Fruit fly (Drosophila melanogaster) whole organism, embryonic: ENCODE measurements around the gene CG43897.

ENCODE experiments used
- Ada2b ChIP-seq: fragments of 200-800 bp; sonication (Bioruptor generic); IDR thresholded peaks from 2 replicates; pipeline ENCODE4 v1.3.6; 2022; ENCODE audit warnings: missing biosample characterization, missing genetic modification characterization
- Asciz ChIP-seq: fragments of 200-800 bp; sonication (Bioruptor generic); optimal IDR thresholded peaks from 2 replicates; lab custom pipeline; 2017; ENCODE audit warnings: missing biosample characterization, mild to moderate bottlenecking, missing genetic modification characterization, missing genetic modification reagents
- Atf6 ChIP-seq: fragments of 200-800 bp; sonication (Bioruptor generic); IDR thresholded peaks from 2 replicates; pipeline ENCODE4 v1.3.6; 2022; ENCODE audit warnings: missing biosample characterization, missing genetic modification characterization
- BEAF-32 ChIP-seq: fragments of 200-800 bp; sonication (Bioruptor generic); optimal IDR thresholded peaks from 3 replicates; lab custom pipeline; 2017; ENCODE audit warnings: missing biosample characterization, missing genetic modification characterization, mild to moderate bottlenecking, moderate library complexity, missing genetic modification reagents
- C15 ChIP-seq: fragments of 200-800 bp; sonication (Bioruptor generic); IDR thresholded peaks from 3 replicates; pipeline ENCODE4 v1.3.6; 2022; ENCODE audit warnings: missing biosample characterization, missing genetic modification characterization
- CG1024 ChIP-seq: fragments of 200-800 bp; sonication (Bioruptor generic); IDR thresholded peaks from 2 replicates; pipeline ENCODE4 v1.3.6; 2022; ENCODE audit warnings: missing biosample characterization, missing genetic modification characterization
- CG10267 ChIP-seq: fragments of 200-800 bp; sonication (Bioruptor generic); optimal IDR thresholded peaks from 2 replicates; lab custom pipeline; 2018; ENCODE audit warnings: missing biosample characterization, mild to moderate bottlenecking, missing genetic modification characterization, moderate library complexity
- CG10565 ChIP-seq: fragments of 200-800 bp; sonication (Bioruptor generic); optimal IDR thresholded peaks from 3 replicates; lab custom pipeline; 2016; ENCODE audit warnings: missing biosample characterization, mild to moderate bottlenecking, missing genetic modification characterization
- CG12659 ChIP-seq: fragments of 200-800 bp; sonication (Bioruptor generic); optimal IDR thresholded peaks from 3 replicates; lab custom pipeline; 2017; ENCODE audit warnings: mild to moderate bottlenecking, missing biosample characterization, missing genetic modification reagents, missing genetic modification characterization
- CG12744 ChIP-seq: fragments of 200-800 bp; sonication (Bioruptor generic); optimal IDR thresholded peaks from 2 replicates; lab custom pipeline; 2016; ENCODE audit warnings: missing biosample characterization, missing genetic modification characterization
- CG12769 ChIP-seq: fragments of 200-800 bp; sonication (Bioruptor generic); optimal IDR thresholded peaks from 2 replicates; lab custom pipeline; 2019; ENCODE audit warnings: missing biosample characterization, mild to moderate bottlenecking, missing genetic modification characterization, moderate library complexity
- CG13775 ChIP-seq: fragments of 200-800 bp; sonication (Bioruptor generic); optimal IDR thresholded peaks from 3 replicates; lab custom pipeline; 2017; ENCODE audit warnings: missing biosample characterization, mild to moderate bottlenecking, missing genetic modification characterization
- CG15696 ChIP-seq: fragments of 200-800 bp; sonication (Bioruptor generic); optimal IDR thresholded peaks from 2 replicates; lab custom pipeline; 2019; ENCODE audit warnings: missing biosample characterization, mild to moderate bottlenecking, missing genetic modification characterization, moderate library complexity
- CG2875 ChIP-seq: fragments of 200-800 bp; sonication (Bioruptor generic); optimal IDR thresholded peaks from 2 replicates; lab custom pipeline; 2017; ENCODE audit warnings: missing biosample characterization, mild to moderate bottlenecking, missing genetic modification characterization, missing genetic modification reagents
- CG31365 ChIP-seq: fragments of 200-800 bp; sonication (Bioruptor generic); optimal IDR thresholded peaks from 2 replicates; lab custom pipeline; 2018; ENCODE audit warnings: missing biosample characterization, mild to moderate bottlenecking, missing genetic modification characterization
- CG3163 ChIP-seq: fragments of 200-800 bp; sonication (Bioruptor generic); optimal IDR thresholded peaks from 3 replicates; lab custom pipeline; 2016; ENCODE audit warnings: missing biosample characterization, missing genetic modification characterization
- CG32767 ChIP-seq: fragments of 200-800 bp; sonication (Bioruptor generic); IDR thresholded peaks from 2 replicates; pipeline ENCODE4 v1.3.6; 2022; ENCODE audit warnings: missing biosample characterization, missing genetic modification characterization
- CG32772 ChIP-seq: fragments of 200-800 bp; sonication (Bioruptor generic); IDR thresholded peaks from 2 replicates; pipeline ENCODE4 v1.3.6; 2022; ENCODE audit warnings: missing biosample characterization, missing genetic modification characterization
- CG34422 ChIP-seq: fragments of 200-800 bp; sonication (Bioruptor generic); IDR thresholded peaks from 3 replicates; pipeline ENCODE4 v1.3.6; 2022; ENCODE audit warnings: missing biosample characterization, missing genetic modification characterization
- CG43689 ChIP-seq: fragments of 200-800 bp; sonication (Bioruptor generic); IDR thresholded peaks from 2 replicates; pipeline ENCODE4 v1.3.6; 2022; ENCODE audit warnings: missing biosample characterization, missing genetic modification characterization
- CG4820 ChIP-seq: fragments of 200-800 bp; sonication (Bioruptor generic); optimal IDR thresholded peaks from 3 replicates; lab custom pipeline; 2016; ENCODE audit warnings: missing biosample characterization, missing genetic modification characterization
- CG4854 ChIP-seq: fragments of 200-800 bp; sonication (Bioruptor generic); optimal IDR thresholded peaks from 2 replicates; lab custom pipeline; 2016; ENCODE audit warnings: missing biosample characterization, missing genetic modification characterization, inconsistent platforms
- CG6254 ChIP-seq: fragments of 200-800 bp; sonication (Bioruptor generic); optimal IDR thresholded peaks from 3 replicates; lab custom pipeline; 2017; ENCODE audit warnings: mild to moderate bottlenecking, missing biosample characterization, missing genetic modification reagents, missing genetic modification characterization
- CG7745 ChIP-seq: fragments of 200-800 bp; sonication (Bioruptor generic); optimal IDR thresholded peaks from 2 replicates; lab custom pipeline; 2018; ENCODE audit warnings: missing biosample characterization, mild to moderate bottlenecking, missing genetic modification characterization, moderate library complexity
- CG8089 ChIP-seq: fragments of 200-800 bp; sonication (Bioruptor generic); optimal IDR thresholded peaks from 3 replicates; lab custom pipeline; 2016; ENCODE audit warnings: missing biosample characterization, missing genetic modification characterization
- CG9215 ChIP-seq: fragments of 200-800 bp; sonication (Bioruptor generic); IDR thresholded peaks from 2 replicates; pipeline ENCODE4 v1.3.6; 2022; ENCODE audit warnings: missing biosample characterization, missing genetic modification characterization
- Dip3 ChIP-seq: fragments of 200-800 bp; sonication (Bioruptor generic); optimal IDR thresholded peaks from 3 replicates; lab custom pipeline; 2016; ENCODE audit warnings: missing biosample characterization, missing genetic modification characterization
- Fer2 ChIP-seq: fragments of 200-800 bp; sonication (Bioruptor generic); optimal IDR thresholded peaks from 2 replicates; lab custom pipeline; 2018; ENCODE audit warnings: missing biosample characterization, mild to moderate bottlenecking, missing genetic modification characterization, moderate library complexity
- Hmr ChIP-seq: fragments of 200-800 bp; sonication (Bioruptor generic); optimal IDR thresholded peaks from 3 replicates; lab custom pipeline; 2017; ENCODE audit warnings: mild to moderate bottlenecking, missing biosample characterization, missing genetic modification reagents, missing genetic modification characterization
- Hsf ChIP-seq: fragments of 200-800 bp; sonication (Bioruptor generic); optimal IDR thresholded peaks from 3 replicates; lab custom pipeline; 2016; ENCODE audit warnings: missing biosample characterization, missing genetic modification characterization
- NC2β ChIP-seq: fragments of 200-800 bp; sonication (Bioruptor generic); optimal IDR thresholded peaks from 2 replicates; lab custom pipeline; 2016; ENCODE audit warnings: missing biosample characterization, missing genetic modification characterization
- Neu2 ChIP-seq: fragments of 200-800 bp; sonication (Bioruptor generic); optimal IDR thresholded peaks from 3 replicates; lab custom pipeline; 2016; ENCODE audit warnings: missing biosample characterization, missing genetic modification characterization, borderline replicate concordance
- Oli ChIP-seq: fragments of 200-800 bp; sonication (Bioruptor generic); optimal IDR thresholded peaks from 2 replicates; lab custom pipeline; 2018; ENCODE audit warnings: missing biosample characterization, mild to moderate bottlenecking, missing genetic modification characterization, moderate library complexity
- Sox100B ChIP-seq: fragments of 200-800 bp; sonication (Bioruptor generic); optimal IDR thresholded peaks from 3 replicates; lab custom pipeline; 2018; ENCODE audit warnings: missing biosample characterization, mild to moderate bottlenecking, missing genetic modification characterization
- Stat92E ChIP-seq, 3 experiments: fragments of >200 bp in 2 of 3; fragments of 200-800 bp in 1 of 3; sonication (Bioruptor generic) in 1 of 3; optimal IDR thresholded peaks; 2 replicates each; lab custom pipeline; 2017 to 2019; ENCODE audit warnings: missing biosample characterization in 3 of 3, missing genetic modification characterization in 3 of 3, mild to moderate bottlenecking in 1 of 3, moderate library complexity in 1 of 3
- TFAM ChIP-seq: fragments of 200-800 bp; sonication (Bioruptor generic); optimal IDR thresholded peaks from 2 replicates; lab custom pipeline; 2017; ENCODE audit warnings: missing biosample characterization, missing genetic modification characterization, inconsistent platforms
- Taf1 ChIP-seq: fragments of 200-800 bp; sonication (Bioruptor generic); IDR thresholded peaks from 2 replicates; pipeline ENCODE4 v1.3.6; 2022; ENCODE audit warnings: missing biosample characterization, missing genetic modification characterization
- en ChIP-seq: fragments of 200-800 bp; sonication (Bioruptor generic); optimal IDR thresholded peaks from 2 replicates; lab custom pipeline; 2016; ENCODE audit warnings: missing biosample characterization, missing genetic modification characterization
- ewg ChIP-seq: fragments of 200-800 bp; sonication (Bioruptor generic); optimal IDR thresholded peaks from 3 replicates; lab custom pipeline; 2017; ENCODE audit warnings: mild to moderate bottlenecking, missing biosample characterization, missing genetic modification reagents, missing genetic modification characterization
- fu2 ChIP-seq: fragments of 200-800 bp; sonication (Bioruptor generic); optimal IDR thresholded peaks from 2 replicates; lab custom pipeline; 2016; ENCODE audit warnings: missing biosample characterization, missing genetic modification characterization
- gfzf ChIP-seq: fragments of 200-800 bp; sonication (Bioruptor generic); optimal IDR thresholded peaks from 2 replicates; lab custom pipeline; 2016; ENCODE audit warnings: missing biosample characterization, mild to moderate bottlenecking, missing genetic modification characterization, moderate library complexity
- hkb ChIP-seq, 2 experiments: fragments of 200-800 bp in 1 of 2; fragments of >200 bp in 1 of 2; sonication (Bioruptor generic) in 1 of 2; IDR thresholded peaks in 1 of 2; optimal IDR thresholded peaks in 1 of 2; 2 replicates each; pipeline versions ENCODE4 v1.3.6 to Lab custom; 2017 to 2022; ENCODE audit warnings: missing biosample characterization in 1 of 2, missing genetic modification characterization in 1 of 2
- jigr1 ChIP-seq: fragments of 200-800 bp; sonication (Bioruptor generic); IDR thresholded peaks from 3 replicates; pipeline ENCODE4 v1.3.6; 2022; ENCODE audit warnings: missing biosample characterization, missing genetic modification characterization
- mld ChIP-seq: fragments of 200-800 bp; sonication (Bioruptor generic); IDR thresholded peaks from 3 replicates; pipeline ENCODE4 v1.3.6; 2022; ENCODE audit warnings: missing biosample characterization, missing genetic modification characterization; ENCODE audit not compliant: partially characterized antibody
- odd ChIP-seq: fragments of 200-800 bp; sonication (Bioruptor generic); optimal IDR thresholded peaks from 2 replicates; lab custom pipeline; 2017; ENCODE audit warnings: missing biosample characterization, mild to moderate bottlenecking, missing genetic modification characterization
- pho ChIP-seq: fragments of 200-800 bp; sonication (Bioruptor generic); optimal IDR thresholded peaks from 2 replicates; lab custom pipeline; 2016; ENCODE audit warnings: missing biosample characterization, missing genetic modification characterization
- phol ChIP-seq: fragments of 200-800 bp; sonication (Bioruptor generic); optimal IDR thresholded peaks from 3 replicates; lab custom pipeline; 2018; ENCODE audit warnings: missing biosample characterization, mild to moderate bottlenecking, missing genetic modification characterization, moderate library complexity
- pita ChIP-seq: fragments of 200-800 bp; sonication (Bioruptor generic); optimal IDR thresholded peaks from 2 replicates; lab custom pipeline; 2017; ENCODE audit warnings: missing biosample characterization, mild to moderate bottlenecking, missing genetic modification characterization
- trh ChIP-seq: fragments of 200-800 bp; sonication (Bioruptor generic); optimal IDR thresholded peaks from 2 replicates; lab custom pipeline; 2016; ENCODE audit warnings: missing biosample characterization, missing genetic modification characterization

The CG43897 gene

dm6 chr3L:9847420-9847977 lies 33.9 kb downstream of the CG43897 start (continued):
- TF ChIP-seq hkb (optimal IDR thresholded peaks at IDR 0.05; lab: Kevin White, UChicago) (no peak), hkb (GFP tag; IDR thresholded peaks at IDR 0.05; lab: Robert Waterston, UW) (peak; percentile 53; the same call in 1 of the 2 replicates), pho (GFP tag; lab: Kevin White, UChicago) (peak; percentile 37), Hmr (GFP tag; lab: Kevin White, UChicago) (peak; percentile 30), Dip3 (GFP tag; lab: Kevin White, UChicago) (peak; percentile 46), CG10565 (GFP tag; lab: Kevin White, UChicago) (no peak), en (no peak), jigr1 (no peak), Atf6 (GFP tag; lab: Robert Waterston, UW) (peak; percentile 58; the same call in 1 of the 2 replicates), CG4820 (no peak), Hsf (GFP tag; lab: Kevin White, UChicago) (peak; percentile 29), CG3163 (GFP tag; lab: Kevin White, UChicago) (no peak), trh (GFP tag; lab: Kevin White, UChicago) (no peak), CG32772 (0 out of 2 replicates have a peak, but pooled peaks have one; percentile 18), CG1024 (GFP tag; lab: Robert Waterston, UW) (no peak), CG12659 (GFP tag; lab: Kevin White, UChicago) (peak; percentile 55), NC2β (no peak), CG13775 (GFP tag; lab: Kevin White, UChicago) (no peak), CG8089 (no peak), mld (GFP tag; lab: Robert Waterston, UW) (no peak), pita (no peak), odd (GFP tag; lab: Kevin White, UChicago) (no peak), CG6254 (GFP tag; lab: Kevin White, UChicago) (no peak), CG43689 (GFP tag; lab: Robert Waterston, UW) (no peak), CG31365 (tag; lab: Kevin White, UChicago) (no peak), CG4854 (GFP tag; lab: Kevin White, UChicago) (peak; percentile 0), C15 (no peak), fu2 (GFP tag; lab: Kevin White, UChicago) (peak; percentile 28), Stat92E (GFP tag; optimal IDR thresholded peaks at IDR 0.05; lab: Kevin White, UChicago) (no peak), Taf1 (GFP tag; lab: Robert Waterston, UW) (no peak), ewg (GFP tag; lab: Kevin White, UChicago) (no peak), phol (peak; percentile 27), CG32767 (GFP tag; lab: Robert Waterston, UW) (no peak), CG34422 (GFP tag; lab: Robert Waterston, UW) (no peak), CG10267 (tag; lab: Kevin White, UChicago) (no peak), Ada2b (GFP tag; lab: Robert Waterston, UW) (peak; percentile 53), CG15696 (tag; lab: Kevin White, UChicago) (no peak), BEAF-32 (GFP tag; lab: Kevin White, UChicago) (no peak), TFAM (GFP tag; lab: Kevin White, UChicago) (no peak), gfzf (GFP tag; lab: Kevin White, UChicago) (no peak), CG12744 (GFP tag; lab: Kevin White, UChicago) (no peak), CG12769 (tag; lab: Kevin White, UChicago) (peak; percentile 79), CG2875 (GFP tag; lab: Kevin White, UChicago) (no peak), Asciz (GFP tag; lab: Kevin White, UChicago) (peak; percentile 15), Sox100B (GFP tag; lab: Kevin White, UChicago) (peak; percentile 30), CG9215 (peak; percentile 22; the same call in 1 of the 2 replicates), Fer2 (tag; lab: Kevin White, UChicago) (no peak), CG7745 (tag; lab: Kevin White, UChicago) (no peak), Oli (peak; percentile 36), Neu2 (GFP tag; lab: Kevin White, UChicago) (no peak)
